Fruit fly (Drosophila melanogaster): ENCODE data around the gene CG12589.
A peak's percentile ranks its signal among the peaks of the same experiment; 100 is the strongest.

The CG12589 gene

DNA sequence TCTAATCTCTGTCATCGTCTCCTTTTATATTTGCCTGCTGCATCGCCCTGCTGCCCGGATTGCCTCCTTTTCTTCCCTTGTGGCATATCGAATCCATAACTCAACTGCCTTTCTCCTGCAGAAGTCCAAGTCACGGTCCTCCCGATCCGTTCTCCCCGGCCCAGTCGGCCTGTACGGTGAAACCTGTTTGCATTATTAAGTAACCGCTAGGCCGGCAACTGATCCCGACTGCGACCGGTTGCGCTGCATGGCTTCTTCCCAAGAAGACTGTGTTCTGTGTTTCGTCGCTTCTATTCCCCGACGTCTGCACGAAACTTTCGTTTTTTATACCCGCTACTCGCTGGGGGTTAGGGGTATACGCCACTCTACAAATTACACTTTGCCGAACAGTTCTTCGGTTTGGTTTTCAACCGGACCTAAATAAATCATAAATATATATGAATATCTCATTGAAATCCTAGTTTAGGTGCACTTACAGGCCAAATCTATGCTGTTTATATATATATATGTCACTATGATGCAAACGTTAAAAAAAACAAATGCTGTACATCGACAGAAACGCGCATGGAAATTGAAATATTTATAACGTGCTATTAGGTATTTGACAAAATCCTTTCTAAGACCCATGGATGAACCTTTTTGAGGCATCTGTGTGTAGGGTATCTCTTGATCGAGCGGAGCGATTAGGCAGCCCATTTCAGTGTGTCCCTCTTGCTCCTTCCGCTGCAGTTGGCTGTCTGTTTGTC, 49.1 kb downstream of the CG12589 start:
- no peak for TF ChIP-seq rn (GFP tag; IDR thresholded peaks at IDR 0.05)
- TF ChIP-seq EcR (GFP tag; optimal IDR thresholded peaks at IDR 0.05), result peak; percentile 66
- TF ChIP-seq Ets98B (GFP tag; IDR thresholded peaks at IDR 0.05), result no peak; the same call in 1 of the 2 replicates
- no peak for TF ChIP-seq CG4496 (GFP tag; IDR thresholded peaks at IDR 0.05)
- TF ChIP-seq CG9948 (tag; optimal IDR thresholded peaks at IDR 0.05), result peak; percentile 92
- TF ChIP-seq Snoo (tag; optimal IDR thresholded peaks at IDR 0.05), result peak; percentile 40
- peak; percentile 83 for TF ChIP-seq CG34367 (tag; optimal IDR thresholded peaks at IDR 0.05)
- peak; percentile 69 for TF ChIP-seq Pif1A (GFP tag; optimal IDR thresholded peaks at IDR 0.05)
- peak; percentile 67; the same call in 2 of the 3 replicates for TF ChIP-seq fd96Ca (GFP tag; IDR thresholded peaks at IDR 0.05)
- peak; percentile 46 for TF ChIP-seq gl (tag; optimal IDR thresholded peaks at IDR 0.05)
- peak; percentile 86 for TF ChIP-seq CG8301 (tag; optimal IDR thresholded peaks at IDR 0.05)
- no peak for TF ChIP-seq CG32121 (GFP tag; IDR thresholded peaks at IDR 0.05)
- TF ChIP-seq CG14655 (GFP tag; optimal IDR thresholded peaks at IDR 0.05), result peak; percentile 93
- peak; percentile 91 for TF ChIP-seq CG8159 (tag; optimal IDR thresholded peaks at IDR 0.05)
- peak; percentile 90 for TF ChIP-seq CG15710 (tag; optimal IDR thresholded peaks at IDR 0.05)
- peak; percentile 71 for TF ChIP-seq D1 (tag; optimal IDR thresholded peaks at IDR 0.05)
- peak; percentile 85 for TF ChIP-seq CG17806 (tag; optimal IDR thresholded peaks at IDR 0.05)
- TF ChIP-seq Pif1B (GFP tag; optimal IDR thresholded peaks at IDR 0.05), result peak; percentile 76

- peak; percentile 98 for TF ChIP-seq EcR (GFP tag; optimal IDR thresholded peaks at IDR 0.05)
- TF ChIP-seq Pif1B (GFP tag; optimal IDR thresholded peaks at IDR 0.05), result no peak
- peak; percentile 27 for TF ChIP-seq CG14655 (GFP tag; optimal IDR thresholded peaks at IDR 0.05)
- TF ChIP-seq CG34367 (tag; optimal IDR thresholded peaks at IDR 0.05), result peak; percentile 11
- TF ChIP-seq CG17806 (tag; optimal IDR thresholded peaks at IDR 0.05), result peak; percentile 14
- no peak for TF ChIP-seq CG9948 (tag; optimal IDR thresholded peaks at IDR 0.05)
- TF ChIP-seq Pif1A (GFP tag; optimal IDR thresholded peaks at IDR 0.05), result peak; percentile 29
- TF ChIP-seq CG15710 (tag; optimal IDR thresholded peaks at IDR 0.05), result peak; percentile 22
- TF ChIP-seq CG8159 (tag; optimal IDR thresholded peaks at IDR 0.05), result peak; percentile 16
- peak; percentile 52 for TF ChIP-seq CG13204 (GFP tag; optimal IDR thresholded peaks at IDR 0.05)
- TF ChIP-seq Snoo (tag; optimal IDR thresholded peaks at IDR 0.05), result peak; percentile 83
- TF ChIP-seq CG10348 (GFP tag; IDR thresholded peaks at IDR 0.05), result no peak
- peak; percentile 26 for TF ChIP-seq gl (tag; optimal IDR thresholded peaks at IDR 0.05)
Observed at dm6 chr3R:5087833-5088262, 50.9 kb downstream of the CG12589 start.

All from whole organism, pupa.